Fruit fly (Drosophila melanogaster) whole organism, prepupa: ENCODE measurements around the gene Takl2.

Experiments
- Blimp-1 ChIP-seq: fragments of 200-800 bp; sonication (Bioruptor generic); optimal IDR thresholded peaks from 3 replicates; lab custom pipeline; 2017; ENCODE audit warnings: missing biosample characterization, missing genetic modification characterization, mild to moderate bottlenecking, moderate library complexity, missing genetic modification reagents
- CG10631 ChIP-seq: fragments of 200-800 bp; sonication (Bioruptor generic); optimal IDR thresholded peaks from 2 replicates; lab custom pipeline; 2016; ENCODE audit warnings: missing biosample characterization, missing genetic modification characterization
- CG11294 ChIP-seq: fragments of 200-800 bp; sonication (Bioruptor generic); IDR thresholded peaks from 2 replicates; pipeline ENCODE4 v1.3.6; 2022; ENCODE audit warnings: missing biosample characterization, missing genetic modification characterization
- CG11762 ChIP-seq: fragments of 200-800 bp; sonication (Bioruptor generic); optimal IDR thresholded peaks from 3 replicates; lab custom pipeline; 2016; ENCODE audit warnings: missing biosample characterization, missing genetic modification characterization; ENCODE audit not compliant: insufficient read depth
- CG3032 ChIP-seq: fragments of 200-800 bp; optimal IDR thresholded peaks from 2 replicates; lab custom pipeline; 2019; ENCODE audit warnings: missing biosample characterization, mild to moderate bottlenecking, missing genetic modification characterization, moderate library complexity
- CG31627 ChIP-seq: fragments of 200-800 bp; sonication (Bioruptor generic); optimal IDR thresholded peaks from 3 replicates; lab custom pipeline; 2016; ENCODE audit warnings: missing biosample characterization, missing genetic modification characterization
- CG32006 ChIP-seq: fragments of 200-800 bp; sonication (Bioruptor generic); optimal IDR thresholded peaks from 3 replicates; lab custom pipeline; 2017; ENCODE audit warnings: missing biosample characterization, mild to moderate bottlenecking, missing genetic modification characterization
- CG34406 ChIP-seq: fragments of 200-800 bp; sonication (Bioruptor generic); optimal IDR thresholded peaks from 3 replicates; lab custom pipeline; 2016; ENCODE audit warnings: missing biosample characterization, missing genetic modification characterization
- CG4318 ChIP-seq: fragments of 200-800 bp; sonication (Bioruptor generic); optimal IDR thresholded peaks from 3 replicates; lab custom pipeline; 2017; ENCODE audit warnings: missing biosample characterization, mild to moderate bottlenecking, missing genetic modification characterization
- CG6163 ChIP-seq: fragments of 200-800 bp; sonication (Bioruptor generic); IDR thresholded peaks from 3 replicates; pipeline ENCODE4 v1.3.6; 2022; ENCODE audit warnings: missing biosample characterization, missing genetic modification characterization
- CG6792 ChIP-seq: fragments of 200-800 bp; sonication (Bioruptor generic); optimal IDR thresholded peaks from 3 replicates; lab custom pipeline; 2016; ENCODE audit warnings: missing biosample characterization, missing genetic modification characterization
- CG6808 ChIP-seq: fragments of 200-800 bp; sonication (Bioruptor generic); optimal IDR thresholded peaks from 3 replicates; lab custom pipeline; 2017; ENCODE audit warnings: missing biosample characterization, missing genetic modification characterization, mild to moderate bottlenecking, moderate library complexity, missing genetic modification reagents
- CG6854 ChIP-seq: fragments of 200-800 bp; sonication (Bioruptor generic); optimal IDR thresholded peaks from 2 replicates; lab custom pipeline; 2017; ENCODE audit warnings: missing biosample characterization, mild to moderate bottlenecking, missing genetic modification characterization
- CG8119 ChIP-seq: fragments of 200-800 bp; sonication (Bioruptor generic); IDR thresholded peaks from 3 replicates; pipeline ENCODE4 v1.3.6; 2022; ENCODE audit warnings: missing biosample characterization, missing genetic modification characterization
- CG8319 ChIP-seq: fragments of 200-800 bp; sonication (Bioruptor generic); optimal IDR thresholded peaks from 3 replicates; lab custom pipeline; 2016; ENCODE audit warnings: missing biosample characterization, missing genetic modification characterization
- CG8632 ChIP-seq: fragments of 200-800 bp; sonication (Bioruptor generic); optimal IDR thresholded peaks from 3 replicates; lab custom pipeline; 2016; ENCODE audit warnings: missing biosample characterization, missing genetic modification characterization
- CG9139 ChIP-seq: fragments of 200-800 bp; sonication (Bioruptor generic); optimal IDR thresholded peaks from 3 replicates; lab custom pipeline; 2017; ENCODE audit warnings: missing biosample characterization, mild to moderate bottlenecking, missing genetic modification characterization
- Eip78C ChIP-seq: fragments of 200-800 bp; sonication (Bioruptor generic); peaks from one replicate; lab custom pipeline; 2016; ENCODE audit warnings: missing biosample characterization, missing genetic modification characterization
- Eip93F ChIP-seq: fragments of 200-800 bp; sonication (Bioruptor generic); optimal IDR thresholded peaks from 2 replicates; lab custom pipeline; 2016; ENCODE audit warnings: missing biosample characterization, mild to moderate bottlenecking, missing genetic modification characterization
- Ets21C ChIP-seq: fragments of 200-800 bp; sonication (Bioruptor generic); optimal IDR thresholded peaks from 3 replicates; lab custom pipeline; 2016; ENCODE audit warnings: missing biosample characterization, missing genetic modification characterization
- Gug ChIP-seq: fragments of 200-800 bp; sonication (Bioruptor generic); IDR thresholded peaks from 2 replicates; pipeline ENCODE4 v1.3.6; 2022; ENCODE audit warnings: missing biosample characterization, missing genetic modification characterization
- Hr38 ChIP-seq: sonication (Bioruptor generic); optimal IDR thresholded peaks from 2 replicates; lab custom pipeline; 2016; ENCODE audit warnings: missing biosample characterization, missing genetic modification characterization
- Hr39 ChIP-seq: fragments of 200-800 bp; sonication (Bioruptor generic); optimal IDR thresholded peaks from 2 replicates; lab custom pipeline; 2016; ENCODE audit warnings: missing biosample characterization, missing genetic modification characterization
- Hr4 ChIP-seq: fragments of 200-800 bp; sonication (Bioruptor generic); optimal IDR thresholded peaks from 3 replicates; lab custom pipeline; 2016; ENCODE audit warnings: missing biosample characterization, missing genetic modification characterization
- Met ChIP-seq: fragments of 200-800 bp; sonication (Bioruptor generic); optimal IDR thresholded peaks from 3 replicates; lab custom pipeline; 2016; ENCODE audit warnings: missing biosample characterization, missing genetic modification characterization
- Sox102F ChIP-seq: fragments of 200-800 bp; sonication (Bioruptor generic); optimal IDR thresholded peaks from 2 replicates; lab custom pipeline; 2016; ENCODE audit warnings: missing biosample characterization, mild to moderate bottlenecking, missing genetic modification characterization
- Sox14 ChIP-seq: fragments of 200-800 bp; sonication (Bioruptor generic); optimal IDR thresholded peaks from 3 replicates; lab custom pipeline; 2016; ENCODE audit warnings: missing biosample characterization, missing genetic modification characterization
- Sox15 ChIP-seq: fragments of 200-800 bp; sonication (Bioruptor generic); optimal IDR thresholded peaks from 3 replicates; lab custom pipeline; 2016; ENCODE audit warnings: missing biosample characterization, missing genetic modification characterization
- acj6 ChIP-seq: fragments of 200-800 bp; sonication (Bioruptor generic); optimal IDR thresholded peaks from 3 replicates; lab custom pipeline; 2016; ENCODE audit warnings: missing biosample characterization, missing genetic modification characterization
- esn ChIP-seq: fragments of 200-800 bp; sonication (Bioruptor generic); optimal IDR thresholded peaks from 2 replicates; lab custom pipeline; 2016; ENCODE audit warnings: missing biosample characterization, mild to moderate bottlenecking, missing genetic modification characterization, moderate library complexity
- fd59A ChIP-seq: fragments of 200-800 bp; sonication (Bioruptor generic); optimal IDR thresholded peaks from 2 replicates; lab custom pipeline; 2017; ENCODE audit warnings: missing biosample characterization, mild to moderate bottlenecking, missing genetic modification characterization, missing genetic modification reagents
- fkh ChIP-seq: fragments of 200-800 bp; sonication (Bioruptor generic); optimal IDR thresholded peaks from 3 replicates; lab custom pipeline; 2017; ENCODE audit warnings: missing biosample characterization, mild to moderate bottlenecking, missing genetic modification characterization, moderate library complexity
- lz ChIP-seq: fragments of 200-800 bp; sonication (Bioruptor generic); optimal IDR thresholded peaks from 3 replicates; lab custom pipeline; 2016; ENCODE audit warnings: missing biosample characterization, missing genetic modification characterization
- net ChIP-seq: fragments of 200-800 bp; sonication (Bioruptor generic); optimal IDR thresholded peaks from 3 replicates; lab custom pipeline; 2016; ENCODE audit warnings: missing biosample characterization, missing genetic modification characterization
- salr ChIP-seq, 2 experiments: fragments of 200-800 bp; sonication (Bioruptor generic); optimal IDR thresholded peaks; 3 replicates each; lab custom pipeline; 2016 to 2018; ENCODE audit warnings: missing biosample characterization in 2 of 2, missing genetic modification characterization in 2 of 2, mild to moderate bottlenecking in 1 of 2
- spab ChIP-seq: fragments of 200-800 bp; sonication (Bioruptor generic); optimal IDR thresholded peaks from 2 replicates; lab custom pipeline; 2017; ENCODE audit warnings: missing biosample characterization, mild to moderate bottlenecking, missing genetic modification characterization, missing genetic modification reagents
- ss ChIP-seq, 2 experiments: fragments of 200-800 bp; sonication (Bioruptor generic); optimal IDR thresholded peaks; 2 replicates in 1 of 2; 3 replicates in 1 of 2; lab custom pipeline; 2017 to 2018; ENCODE audit warnings: mild to moderate bottlenecking in 2 of 2, missing biosample characterization in 2 of 2, missing genetic modification characterization in 2 of 2, moderate library complexity in 1 of 2
- svp ChIP-seq: fragments of 200-800 bp; sonication (Bioruptor generic); peaks from one replicate; lab custom pipeline; 2016; ENCODE audit warnings: missing biosample characterization, missing genetic modification characterization
- topi ChIP-seq: fragments of 200-800 bp; sonication (Bioruptor generic); optimal IDR thresholded peaks from 3 replicates; lab custom pipeline; 2016; ENCODE audit warnings: missing biosample characterization, missing genetic modification characterization
- vri ChIP-seq: fragments of 200-800 bp; sonication (Bioruptor generic); optimal IDR thresholded peaks from 3 replicates; lab custom pipeline; 2016; ENCODE audit warnings: missing biosample characterization, mild to moderate bottlenecking, missing genetic modification characterization

Gene Takl2

DNA sequence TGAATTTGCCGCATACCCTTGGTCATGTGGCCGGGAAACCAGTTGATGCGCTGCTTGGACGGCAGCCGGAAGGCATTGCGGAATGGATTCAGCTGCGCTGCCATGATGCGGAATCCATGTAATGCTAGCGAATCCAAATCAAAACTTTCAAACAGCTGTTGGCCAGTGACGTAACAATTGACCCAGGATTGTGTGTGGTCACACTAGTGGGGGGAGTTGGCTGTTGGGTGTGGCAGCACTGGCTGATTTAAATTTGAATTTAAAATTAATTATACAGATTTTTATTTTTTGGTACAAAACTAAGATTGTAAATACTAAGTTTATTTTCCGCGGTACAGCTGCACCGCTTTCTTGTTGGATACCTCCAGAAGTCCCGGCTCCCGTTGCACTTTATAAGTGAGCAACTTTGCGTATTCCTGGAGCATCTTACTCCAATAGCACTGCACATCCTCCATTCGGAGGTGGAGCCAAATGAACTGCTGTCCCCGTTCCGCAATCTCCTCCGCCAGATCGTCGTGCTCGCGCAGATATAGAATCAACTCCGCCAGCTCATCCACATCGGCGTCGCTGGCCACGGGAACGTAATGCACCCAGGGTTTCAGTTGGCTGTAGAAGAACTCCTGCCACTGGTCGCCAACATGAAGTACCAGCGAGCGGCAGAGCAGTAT lies 13.9 kb upstream of the Takl2 start, which contains the start of gene CG17141:
Gene CG17141 (minus strand): TSS at position 177 of the 668 bp plus-strand sequence.
- TF ChIP-seq salr (GFP tag; optimal IDR thresholded peaks at IDR 0.05; lab: Kevin White, UChicago), result no peak
- no peak for TF ChIP-seq CG8632 (GFP tag; lab: Kevin White, UChicago)
- TF ChIP-seq CG6854 (GFP tag; lab: Kevin White, UChicago), result no peak
- no peak for TF ChIP-seq Gug (GFP tag; lab: Robert Waterston, UW)
- TF ChIP-seq vri (GFP tag; lab: Kevin White, UChicago), result no peak
- no peak for TF ChIP-seq topi (GFP tag; lab: Kevin White, UChicago)
- no peak for TF ChIP-seq CG8319 (GFP tag; lab: Kevin White, UChicago)
- no peak for TF ChIP-seq Met (GFP tag; lab: Kevin White, UChicago)
- TF ChIP-seq Sox15, result no peak
- no peak for TF ChIP-seq Eip93F (GFP tag; lab: Kevin White, UChicago)
- TF ChIP-seq fd59A (GFP tag; lab: Kevin White, UChicago), result no peak
- no peak for TF ChIP-seq Hr38
- TF ChIP-seq svp (GFP tag; lab: Kevin White, UChicago), result no peak
- no peak for TF ChIP-seq Ets21C (GFP tag; lab: Kevin White, UChicago)

DNA sequence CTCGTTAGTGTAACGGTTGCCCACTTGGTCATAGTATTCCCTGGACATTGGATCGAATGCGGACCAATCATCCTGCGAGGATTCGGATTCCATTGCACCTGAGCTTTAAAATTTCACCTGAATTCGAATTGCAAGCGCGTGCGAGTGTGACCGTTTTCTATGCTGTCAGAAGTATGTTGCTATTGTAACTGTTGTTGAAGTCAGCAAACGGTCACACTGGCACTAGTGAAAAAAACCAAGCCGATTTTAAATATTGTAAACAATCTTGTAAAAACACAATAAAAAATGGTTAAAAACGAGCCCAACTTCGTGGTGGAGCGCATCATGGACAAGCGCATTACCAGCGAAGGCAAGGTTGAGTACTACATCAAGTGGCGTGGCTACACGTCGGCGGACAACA lies 11.8 kb upstream of the Takl2 start, which contains the start of the genes vret and HP1c:
Gene vret (minus strand): TSS at position 150 of the 400 bp plus-strand sequence.
Gene HP1c (plus strand): TSS at position 189 of the 400 bp plus-strand sequence.
- no peak for TF ChIP-seq esn (GFP tag; lab: Kevin White, UChicago)
- no peak for TF ChIP-seq CG34406 (GFP tag; lab: Kevin White, UChicago)
- TF ChIP-seq Eip78C (GFP tag; lab: Kevin White, UChicago), result no peak
- no peak for TF ChIP-seq lz
- no peak for TF ChIP-seq CG32006
- TF ChIP-seq acj6 (GFP tag; lab: Kevin White, UChicago), result no peak
- TF ChIP-seq Sox14 (GFP tag; lab: Kevin White, UChicago), result no peak
- TF ChIP-seq CG11762, result no peak
- TF ChIP-seq Hr39 (GFP tag; lab: Kevin White, UChicago), result no peak
- TF ChIP-seq Sox15, result no peak
- TF ChIP-seq CG10631 (GFP tag; lab: Kevin White, UChicago), result no peak
- no peak for TF ChIP-seq CG11294 (GFP tag; lab: Robert Waterston, UW)
- TF ChIP-seq Blimp-1 (GFP tag; lab: Kevin White, UChicago), result no peak
- TF ChIP-seq spab (GFP tag; lab: Kevin White, UChicago), result no peak

- TF ChIP-seq net (GFP tag; lab: Kevin White, UChicago) (no peak), CG31627 (GFP tag; lab: Kevin White, UChicago) (no peak), CG3032 (tag; lab: Kevin White, UChicago) (no peak), Sox14 (GFP tag; lab: Kevin White, UChicago) (no peak), CG6808 (GFP tag; lab: Kevin White, UChicago) (no peak), Sox102F (GFP tag; lab: Kevin White, UChicago) (no peak), acj6 (GFP tag; lab: Kevin White, UChicago) (no peak), CG6163 (GFP tag; lab: Robert Waterston, UW) (no peak), Hr4 (GFP tag; lab: Kevin White, UChicago) (no peak), CG6792 (GFP tag; lab: Kevin White, UChicago) (no peak), Eip78C (GFP tag; lab: Kevin White, UChicago) (no peak), Eip93F (GFP tag; lab: Kevin White, UChicago) (no peak), Ets21C (GFP tag; lab: Kevin White, UChicago) (no peak), CG8119 (GFP tag; lab: Robert Waterston, UW) (no peak), fkh (GFP tag; lab: Kevin White, UChicago) (no peak), ss (GFP tag; optimal IDR thresholded peaks at IDR 0.05; lab: Kevin White, UChicago) (no peak), CG10631 (GFP tag; lab: Kevin White, UChicago) (no peak), CG9139 (GFP tag; lab: Kevin White, UChicago) (no peak), CG4318 (no peak)
Measured at dm6 chr3R:22740930-22741329, 7.3 kb upstream of the Takl2 start, which contains the start of the genes Dcr-1 and CG6985. Dcr-1 (minus strand) TSS chr3R:22741091. CG6985 (plus strand) TSS chr3R:22741150.
